Worm (Caenorhabditis elegans) whole organism, L4/young adult: ENCODE results near the gene pals-22.

Experiments
- W03F9.2 ChIP-seq: fragments of 150-350 bp; optimal IDR thresholded peaks from 2 replicates; lab custom pipeline; 2014; ENCODE audit warnings: missing biosample characterization, missing genetic modification characterization
- dao-5 ChIP-seq: sonication (generic microtip); optimal IDR thresholded peaks from 2 replicates; lab custom pipeline; 2016; ENCODE audit warnings: missing genotype, missing genetic modification characterization, moderate library complexity, missing compliant biosample characterization
- him-1 ChIP-seq: sonication (generic microtip); optimal IDR thresholded peaks from 2 replicates; lab custom pipeline; 2016; ENCODE audit warnings: missing genotype, missing genetic modification reagents, missing genetic modification characterization, missing compliant biosample characterization

- TF ChIP-seq W03F9.2 (tag; lab: Kevin White, UChicago) (no peak), him-1 (no peak), dao-5 (no peak)
Observed at ce11 chrIII:183072-183471, 50.9 kb downstream of the pals-22 start.
